Worm (Caenorhabditis elegans) whole organism, late embryonic: Measurements from ENCODE around the gene str-177.

Experiments used
- C08G9.2 ChIP-seq: sonication (generic microtip); optimal IDR thresholded peaks from 2 replicates; lab custom pipeline; 2016; ENCODE audit warnings: mild to moderate bottlenecking, missing genetic modification characterization, moderate library complexity, missing compliant biosample characterization
- C38D4.7 ChIP-seq: fragments of 200-800 bp; sonication (Bioruptor generic); optimal IDR thresholded peaks from 2 replicates; lab custom pipeline; 2018; ENCODE audit warnings: mild to moderate bottlenecking, missing genetic modification characterization, moderate library complexity, missing compliant biosample characterization
- F13H6.1 ChIP-seq: sonication (generic microtip); optimal IDR thresholded peaks from 2 replicates; lab custom pipeline; 2016; ENCODE audit warnings: missing genetic modification characterization, missing compliant biosample characterization
- K02D7.2 ChIP-seq: sonication (generic microtip); optimal IDR thresholded peaks from 2 replicates; lab custom pipeline; 2017; ENCODE audit warnings: mild to moderate bottlenecking, missing genetic modification characterization, missing compliant biosample characterization
- K09A11.1 ChIP-seq: sonication (generic microtip); optimal IDR thresholded peaks from 2 replicates; lab custom pipeline; 2017; ENCODE audit warnings: antibody characterized with exemption, mild to moderate bottlenecking, missing genetic modification characterization, missing compliant biosample characterization; ENCODE audit not compliant: insufficient read depth
- T23F11.4 ChIP-seq: fragments of 200-800 bp; sonication (Bioruptor generic); optimal IDR thresholded peaks from 2 replicates; lab custom pipeline; 2018; ENCODE audit warnings: mild to moderate bottlenecking, missing genetic modification characterization, missing compliant biosample characterization
- ahr-1 ChIP-seq: sonication (generic microtip); optimal IDR thresholded peaks from 2 replicates; lab custom pipeline; 2016; ENCODE audit warnings: missing genetic modification characterization, missing compliant biosample characterization
- ama-1 ChIP-seq: fragments of 150-350 bp; optimal IDR thresholded peaks from 2 replicates; lab custom pipeline; 2014
- ceh-14 ChIP-seq: sonication (generic microtip); optimal IDR thresholded peaks from 2 replicates; lab custom pipeline; 2016; ENCODE audit warnings: missing genotype, missing genetic modification characterization, missing compliant biosample characterization
- ceh-18 ChIP-seq: sonication (generic microtip); optimal IDR thresholded peaks from 2 replicates; lab custom pipeline; 2016; ENCODE audit warnings: missing genetic modification characterization, missing compliant biosample characterization
- ceh-22 ChIP-seq: sonication (generic microtip); optimal IDR thresholded peaks from 2 replicates; lab custom pipeline; 2017; ENCODE audit warnings: missing biosample characterization, missing genetic modification characterization
- ceh-30 ChIP-seq: fragments of 150-350 bp; optimal IDR thresholded peaks from 2 replicates; lab custom pipeline; 2014; ENCODE audit warnings: missing biosample characterization, missing genetic modification characterization
- ceh-31 ChIP-seq: sonication (generic microtip); optimal IDR thresholded peaks from 2 replicates; lab custom pipeline; 2016; ENCODE audit warnings: missing genetic modification characterization, missing compliant biosample characterization
- ceh-34 ChIP-seq: sonication (generic microtip); optimal IDR thresholded peaks from 2 replicates; lab custom pipeline; 2016; ENCODE audit warnings: mild to moderate bottlenecking, missing genetic modification characterization, missing compliant biosample characterization
- ceh-45 ChIP-seq: fragments of 200-800 bp; sonication (Bioruptor generic); IDR thresholded peaks from 2 replicates; pipeline ENCODE4 v1.3.6; 2022; ENCODE audit warnings: missing genetic modification reagents, missing genetic modification characterization, missing compliant biosample characterization
- ceh-48 ChIP-seq: sonication (generic microtip); optimal IDR thresholded peaks from 2 replicates; lab custom pipeline; 2016; ENCODE audit warnings: missing genetic modification characterization, inconsistent platforms, missing compliant biosample characterization
- ceh-9 ChIP-seq: sonication (generic microtip); optimal IDR thresholded peaks from 2 replicates; lab custom pipeline; 2016; ENCODE audit warnings: mild to moderate bottlenecking, missing genetic modification characterization, inconsistent platforms, missing compliant biosample characterization
- dve-1 ChIP-seq: sonication (generic microtip); optimal IDR thresholded peaks from 2 replicates; lab custom pipeline; 2017; ENCODE audit warnings: antibody characterized with exemption, mild to moderate bottlenecking, missing genetic modification characterization, missing compliant biosample characterization
- ets-4 ChIP-seq: sonication (generic microtip); optimal IDR thresholded peaks from 2 replicates; lab custom pipeline; 2016; ENCODE audit warnings: missing genetic modification characterization, missing compliant biosample characterization
- eyg-1 ChIP-seq: sonication (generic microtip); optimal IDR thresholded peaks from 2 replicates; lab custom pipeline; 2016; ENCODE audit warnings: missing genotype, missing genetic modification characterization, missing compliant biosample characterization
- fax-1 ChIP-seq: sonication (generic microtip); optimal IDR thresholded peaks from 2 replicates; lab custom pipeline; 2016; ENCODE audit warnings: missing genotype, missing genetic modification characterization, missing compliant biosample characterization
- fkh-10 ChIP-seq: fragments of 150-350 bp; optimal IDR thresholded peaks from 2 replicates; lab custom pipeline; 2014; ENCODE audit warnings: missing biosample characterization, missing genetic modification reagents, missing genetic modification characterization
- hlh-15 ChIP-seq: sonication (generic microtip); optimal IDR thresholded peaks from 2 replicates; lab custom pipeline; 2016; ENCODE audit warnings: missing genetic modification characterization, missing compliant biosample characterization
- hlh-30 ChIP-seq: sonication (generic microtip); optimal IDR thresholded peaks from 2 replicates; lab custom pipeline; 2017; ENCODE audit warnings: antibody characterized with exemption, missing genetic modification characterization, missing compliant biosample characterization; ENCODE audit not compliant: insufficient read depth
- hlh-8 ChIP-seq: sonication (generic microtip); optimal IDR thresholded peaks from 2 replicates; lab custom pipeline; 2016; ENCODE audit warnings: missing genotype, missing genetic modification characterization, missing compliant biosample characterization
- madf-2 ChIP-seq: sonication (generic microtip); optimal IDR thresholded peaks from 2 replicates; lab custom pipeline; 2017; ENCODE audit warnings: missing genetic modification characterization, missing compliant biosample characterization
- nfya-1 ChIP-seq: sonication (generic microtip); optimal IDR thresholded peaks from 2 replicates; lab custom pipeline; 2017; ENCODE audit warnings: missing genetic modification characterization, mild to moderate bottlenecking, missing compliant biosample characterization, antibody characterized with exemption, moderate library complexity
- nhr-11 ChIP-seq: fragments of 150-350 bp; optimal IDR thresholded peaks from 2 replicates; lab custom pipeline; 2014; ENCODE audit warnings: missing biosample characterization, missing genetic modification characterization
- npax-4 ChIP-seq: sonication (generic microtip); optimal IDR thresholded peaks from 2 replicates; lab custom pipeline; 2016; ENCODE audit warnings: missing genetic modification characterization, missing compliant biosample characterization
- odd-2 ChIP-seq: sonication (generic microtip); optimal IDR thresholded peaks from 2 replicates; lab custom pipeline; 2017; ENCODE audit warnings: antibody characterized with exemption, mild to moderate bottlenecking, missing genetic modification characterization, missing compliant biosample characterization
- pag-3 ChIP-seq: sonication (generic microtip); optimal IDR thresholded peaks from 2 replicates; lab custom pipeline; 2016; ENCODE audit warnings: missing compliant biosample characterization, missing genetic modification characterization, borderline replicate concordance
- pax-1 ChIP-seq: fragments of 150-350 bp; optimal IDR thresholded peaks from 2 replicates; lab custom pipeline; 2014; ENCODE audit warnings: missing biosample characterization, missing genetic modification characterization
- pha-4 ChIP-seq: fragments of 150-350 bp; optimal IDR thresholded peaks from 2 replicates; lab custom pipeline; 2018; ENCODE audit warnings: missing biosample characterization, missing genetic modification reagents, missing genetic modification characterization
- pros-1 ChIP-seq: fragments of 150-350 bp; optimal IDR thresholded peaks from 2 replicates; lab custom pipeline; 2014; ENCODE audit warnings: missing biosample characterization, missing genetic modification reagents, missing genetic modification characterization
- ref-2 ChIP-seq: sonication (generic microtip); optimal IDR thresholded peaks from 2 replicates; lab custom pipeline; 2016; ENCODE audit warnings: missing genetic modification characterization, missing compliant biosample characterization
- sox-2 ChIP-seq: fragments of 200-800 bp; sonication (Bioruptor generic); IDR thresholded peaks from 2 replicates; pipeline ENCODE4 v1.3.6; 2022; ENCODE audit warnings: missing genetic modification reagents, missing genetic modification characterization, missing compliant biosample characterization
- syd-9 ChIP-seq: sonication (generic microtip); optimal IDR thresholded peaks from 2 replicates; lab custom pipeline; 2016; ENCODE audit warnings: mild to moderate bottlenecking, missing genetic modification characterization, moderate library complexity, missing compliant biosample characterization
- tbx-2 ChIP-seq: sonication (generic microtip); optimal IDR thresholded peaks from 2 replicates; lab custom pipeline; 2016; ENCODE audit warnings: missing genetic modification characterization, missing compliant biosample characterization
- ttx-3 ChIP-seq: sonication (generic microtip); optimal IDR thresholded peaks from 2 replicates; lab custom pipeline; 2016; ENCODE audit warnings: missing genetic modification reagents, missing genetic modification characterization, missing compliant biosample characterization
- unc-3 ChIP-seq, 2 experiments: fragments of 200-800 bp in 1 of 2; sonication (Bioruptor generic) in 1 of 2; sonication (generic microtip) in 1 of 2; conservative IDR thresholded peaks in 1 of 2; optimal IDR thresholded peaks in 1 of 2; 2 replicates each; pipeline versions ENCODE4 v1.3.6 to Lab custom; 2016 to 2022; ENCODE audit warnings: missing compliant biosample characterization in 2 of 2, missing genetic modification characterization in 2 of 2, missing genetic modification reagents in 1 of 2
- unc-42 ChIP-seq: sonication (generic microtip); optimal IDR thresholded peaks from 2 replicates; lab custom pipeline; 2016; ENCODE audit warnings: missing genotype, missing genetic modification characterization, missing compliant biosample characterization
- unc-86 ChIP-seq: sonication (generic microtip); optimal IDR thresholded peaks from 2 replicates; lab custom pipeline; 2016; ENCODE audit warnings: missing genetic modification characterization, missing compliant biosample characterization
- ztf-16 ChIP-seq: sonication (generic microtip); optimal IDR thresholded peaks from 2 replicates; lab custom pipeline; 2017; ENCODE audit warnings: missing genetic modification characterization, missing compliant biosample characterization

The str-177 gene

DNA sequence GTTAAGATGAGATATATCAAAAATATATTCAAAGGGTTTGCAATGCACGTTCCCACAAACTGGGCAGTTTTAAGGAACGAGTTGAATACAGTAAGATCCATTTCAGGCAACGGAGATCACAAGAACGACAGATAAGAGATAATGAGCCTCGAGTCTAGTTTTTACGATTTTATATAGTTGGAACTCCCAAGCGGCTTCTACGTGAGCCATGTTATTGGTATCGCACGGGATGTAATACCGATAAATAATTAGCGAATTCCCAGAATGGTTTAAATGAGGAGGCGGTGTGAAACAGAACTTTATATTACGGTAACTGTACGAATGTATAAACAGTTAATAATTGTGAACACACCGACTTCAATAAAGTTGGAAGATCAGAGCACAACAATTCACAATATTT lies at the start of gene str-177:
Gene str-177 (minus strand): TSS at position 101 of the 400 bp plus-strand sequence.
- no peak for TF ChIP-seq C38D4.7
- no peak for TF ChIP-seq sox-2 (GFP tag; lab: Robert Waterston, UW)
- TF ChIP-seq npax-4: no peak
- TF ChIP-seq ceh-18 (tag; lab: Kevin White, UChicago): no peak
- no peak for TF ChIP-seq ets-4 (tag; lab: Kevin White, UChicago)
- no peak for TF ChIP-seq ceh-31
- no peak for TF ChIP-seq unc-86 (tag; lab: Kevin White, UChicago)
- no peak for TF ChIP-seq pag-3 (tag; lab: Kevin White, UChicago)
- no peak for TF ChIP-seq syd-9 (tag; lab: Kevin White, UChicago)
- no peak for TF ChIP-seq hlh-8 (tag; lab: Kevin White, UChicago)
- TF ChIP-seq odd-2 (tag; lab: Kevin White, UChicago): no peak
- TF ChIP-seq ceh-22: no peak
- no peak for TF ChIP-seq ttx-3
- no peak for TF ChIP-seq pros-1 (tag; lab: Kevin White, UChicago)
- TF ChIP-seq T23F11.4 (GFP tag; lab: Kevin White, UChicago): no peak
- TF ChIP-seq eyg-1 (tag; lab: Kevin White, UChicago): no peak
- TF ChIP-seq ref-2: no peak
- TF ChIP-seq ceh-48 (tag; lab: Kevin White, UChicago): no peak
- TF ChIP-seq ceh-34 (tag; lab: Kevin White, UChicago): no peak
- no peak for TF ChIP-seq K09A11.1 (tag; lab: Kevin White, UChicago)
- TF ChIP-seq, all 69 proteins: peak for 0

DNA sequence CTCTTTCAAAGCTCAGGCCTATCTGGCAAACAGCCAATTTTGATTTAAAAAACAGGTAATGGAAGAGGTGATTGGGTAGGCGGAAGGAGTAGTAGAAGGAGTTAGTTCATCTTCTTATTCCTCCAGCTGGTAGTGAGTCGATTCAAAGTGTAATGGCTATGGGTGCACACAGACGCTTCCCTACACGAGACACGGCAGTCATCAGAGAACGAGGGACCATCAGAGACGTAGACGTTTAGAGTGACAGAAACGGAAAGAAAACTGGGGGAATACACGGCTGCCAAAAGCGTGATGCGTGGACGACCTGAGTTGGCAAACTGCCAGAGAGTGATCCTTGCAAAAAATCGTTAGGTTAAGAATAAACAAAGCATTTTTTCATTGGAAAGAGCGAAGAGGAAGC lies 48.6 kb upstream of the str-177 start:
- TF ChIP-seq hlh-30: peak; percentile 14
- TF ChIP-seq ceh-14: no peak
- no peak for TF ChIP-seq fkh-10 (GFP tag; lab: Kevin White, UChicago)
- no peak for TF ChIP-seq F13H6.1 (tag; lab: Kevin White, UChicago)
- TF ChIP-seq npax-4: no peak
- TF ChIP-seq ztf-16 (tag; lab: Kevin White, UChicago): no peak
- TF ChIP-seq ceh-34 (tag; lab: Kevin White, UChicago): peak; percentile 46
- TF ChIP-seq ceh-9 (tag; lab: Kevin White, UChicago): no peak
- TF ChIP-seq unc-86 (tag; lab: Kevin White, UChicago): no peak
- TF ChIP-seq ceh-45: no peak
- TF ChIP-seq K02D7.2: no peak
- TF ChIP-seq nhr-11 (tag; lab: Kevin White, UChicago): no peak
- no peak for TF ChIP-seq ttx-3
- TF ChIP-seq fax-1 (tag; lab: Kevin White, UChicago): no peak
- TF ChIP-seq nfya-1 (tag; lab: Kevin White, UChicago): peak; percentile 35
- TF ChIP-seq pha-4 (tag; lab: Kevin White, UChicago): no peak
- no peak for TF ChIP-seq unc-3 (GFP tag; conservative IDR thresholded peaks at IDR 0.05; lab: Robert Waterston, UW)
- no peak for TF ChIP-seq unc-3 (tag; optimal IDR thresholded peaks at IDR 0.05; lab: Kevin White, UChicago)
- no peak for TF ChIP-seq madf-2
- TF ChIP-seq ceh-30: no peak
- TF ChIP-seq tbx-2 (tag; lab: Kevin White, UChicago): peak; percentile 46
- no peak for TF ChIP-seq ama-1 (lab: Kevin White, UChicago)
- peak; percentile 5 for TF ChIP-seq unc-42 (tag; lab: Kevin White, UChicago)
- no peak for TF ChIP-seq dve-1
- TF ChIP-seq hlh-15 (tag; lab: Kevin White, UChicago): no peak
- TF ChIP-seq C08G9.2 (tag; lab: Kevin White, UChicago): no peak
- TF ChIP-seq ahr-1: no peak
- peak; percentile 23 for TF ChIP-seq pax-1 (tag; lab: Kevin White, UChicago)
- TF ChIP-seq ceh-31: peak; percentile 72
- TF ChIP-seq ceh-48 (tag; lab: Kevin White, UChicago): no peak
- peak; percentile 60 for TF ChIP-seq ceh-18 (tag; lab: Kevin White, UChicago)
